Worm (Caenorhabditis elegans): Measurements from ENCODE around the gene srh-130.

The srh-130 gene

ce11 chrV:5131380-5131779 is 19.6 kb upstream of the srh-130 start:
- TF ChIP-seq ceh-34 (tag; optimal IDR thresholded peaks at IDR 0.05) = no peak
- no peak for TF ChIP-seq nfya-1 (tag; optimal IDR thresholded peaks at IDR 0.05)
- TF ChIP-seq fkh-10 (GFP tag; optimal IDR thresholded peaks at IDR 0.05) = no peak
- no peak for TF ChIP-seq ceh-30 (tag; optimal IDR thresholded peaks at IDR 0.05)

- TF ChIP-seq pqm-1 (tag; optimal IDR thresholded peaks at IDR 0.05) (no peak), pax-1 (tag; optimal IDR thresholded peaks at IDR 0.05) (no peak), npax-4 (tag; optimal IDR thresholded peaks at IDR 0.05) (no peak), ceh-14 (tag; optimal IDR thresholded peaks at IDR 0.05) (no peak), dve-1 (tag; optimal IDR thresholded peaks at IDR 0.05) (no peak), unc-86 (tag; optimal IDR thresholded peaks at IDR 0.05) (no peak), unc-3 (GFP tag; conservative IDR thresholded peaks at IDR 0.05) (no peak), unc-3 (tag; optimal IDR thresholded peaks at IDR 0.05) (no peak), ttx-3 (tag; optimal IDR thresholded peaks at IDR 0.05) (no peak), K09A11.1 (tag; optimal IDR thresholded peaks at IDR 0.05; ENCODE audit: insufficient read depth) (no peak), ceh-22 (tag; optimal IDR thresholded peaks at IDR 0.05) (no peak), C38D4.7 (GFP tag; optimal IDR thresholded peaks at IDR 0.05) (no peak), ama-1 (optimal IDR thresholded peaks at IDR 0.05) (no peak), pha-2 (tag; optimal IDR thresholded peaks at IDR 0.05) (no peak), rnt-1 (tag; optimal IDR thresholded peaks at IDR 0.05) (no peak)
Measured at ce11 chrV:5132441-5132840, 18.5 kb upstream of the srh-130 start, which contains the start of gene F14F9.4. Gene F14F9.4 (plus strand): TSS chrV:5132741.

- no peak for TF ChIP-seq nfya-1 (tag; optimal IDR thresholded peaks at IDR 0.05)
- TF ChIP-seq sox-2 (GFP tag; IDR thresholded peaks at IDR 0.05) = no peak
- no peak for TF ChIP-seq fax-1 (tag; optimal IDR thresholded peaks at IDR 0.05)
- no peak for TF ChIP-seq ceh-30 (tag; optimal IDR thresholded peaks at IDR 0.05)
- TF ChIP-seq ceh-2 (tag; optimal IDR thresholded peaks at IDR 0.05) = no peak
- no peak for TF ChIP-seq K09A11.1 (tag; optimal IDR thresholded peaks at IDR 0.05; ENCODE audit: insufficient read depth)
Measured at ce11 chrV:5137919-5138318, 13.1 kb upstream of the srh-130 start, which contains the start of gene F14F9.3. Gene F14F9.3 (plus strand): TSS chrV:5138219.

ce11 chrV:5143785-5144184 is 7.2 kb upstream of the srh-130 start, which contains the start of gene srh-129:
Gene srh-129 (minus strand): TSS chrV:5143885.
- no peak for TF ChIP-seq mec-3 (tag; optimal IDR thresholded peaks at IDR 0.05; ENCODE audit: borderline replicate concordance)
- no peak for TF ChIP-seq ceh-14 (tag; optimal IDR thresholded peaks at IDR 0.05)
- TF ChIP-seq pha-4 (tag; optimal IDR thresholded peaks at IDR 0.05) = no peak
- TF ChIP-seq unc-42 (tag; optimal IDR thresholded peaks at IDR 0.05) = no peak
- no peak for TF ChIP-seq gmeb-2 (tag; optimal IDR thresholded peaks at IDR 0.05)
- no peak for TF ChIP-seq ceh-9 (tag; optimal IDR thresholded peaks at IDR 0.05)
- TF ChIP-seq lim-6 (tag; optimal IDR thresholded peaks at IDR 0.05) = no peak
- no peak for TF ChIP-seq dmd-4 (tag; optimal IDR thresholded peaks at IDR 0.05; ENCODE audit: borderline replicate concordance)
- no peak for TF ChIP-seq ceh-2 (tag; optimal IDR thresholded peaks at IDR 0.05)
- no peak for TF ChIP-seq K09A11.1 (tag; optimal IDR thresholded peaks at IDR 0.05; ENCODE audit: insufficient read depth)
- no peak for TF ChIP-seq sdc-2 (tag; optimal IDR thresholded peaks at IDR 0.05)
- no peak for TF ChIP-seq ceh-31 (tag; optimal IDR thresholded peaks at IDR 0.05)
- no peak for TF ChIP-seq pqm-1 (tag; optimal IDR thresholded peaks at IDR 0.05)
- TF ChIP-seq ceh-22 (tag; optimal IDR thresholded peaks at IDR 0.05) = no peak

- no peak for TF ChIP-seq odd-2 (tag; optimal IDR thresholded peaks at IDR 0.05)
- TF ChIP-seq elt-4 (tag; optimal IDR thresholded peaks at IDR 0.05) = no peak
- TF ChIP-seq tbx-2 (tag; optimal IDR thresholded peaks at IDR 0.05) = no peak
- TF ChIP-seq K09A11.1 (tag; optimal IDR thresholded peaks at IDR 0.05; ENCODE audit: insufficient read depth) = no peak
- no peak for TF ChIP-seq T23F11.4 (GFP tag; optimal IDR thresholded peaks at IDR 0.05)
- TF ChIP-seq pag-3 (tag; optimal IDR thresholded peaks at IDR 0.05; ENCODE audit: borderline replicate concordance) = no peak
Measured at ce11 chrV:5144541-5144940, 6.4 kb upstream of the srh-130 start, which contains the start of gene F14F9.2. Gene F14F9.2 (plus strand): TSS chrV:5144841.

Data from whole organism, late embryonic.